Fruit fly (Drosophila melanogaster) Kc167 (cell line): Measurements from ENCODE around the gene GstZ2.

Source experiments
- Myc ChIP-seq: fragments of >200 bp; optimal IDR thresholded peaks from 2 replicates; lab custom pipeline; 2017; ENCODE audit warnings: missing external identifiers
- h ChIP-seq: fragments of >200 bp; optimal IDR thresholded peaks from 3 replicates; lab custom pipeline; 2018; ENCODE audit warnings: missing external identifiers
- insv ChIP-seq: fragments of >200 bp; optimal IDR thresholded peaks from 3 replicates; lab custom pipeline; 2018; ENCODE audit warnings: missing external identifiers
- psq ChIP-seq: fragments of >200 bp; optimal IDR thresholded peaks from 2 replicates; lab custom pipeline; 2017; ENCODE audit warnings: missing external identifiers
- ttk ChIP-seq: sonication (Bioruptor generic); optimal IDR thresholded peaks from 2 replicates; lab custom pipeline; 2017; ENCODE audit warnings: missing external identifiers

dm6 chr3R:9417577-9418334 lies 42.7 kb downstream of the GstZ2 start, which contains the start of gene ps:
- TF ChIP-seq insv (lab: Kevin White, UChicago) (no peak), Myc (no peak), h (lab: Kevin White, UChicago) (no peak), psq (lab: Kevin White, UChicago) (no peak), ttk (lab: Kevin White, UChicago) (no peak)
